Fruit fly (Drosophila melanogaster) whole organism, embryonic: ENCODE measurements around the gene wda.

ENCODE experiments used
- Blimp-1 ChIP-seq: fragments of 200-800 bp; sonication (Bioruptor generic); optimal IDR thresholded peaks from 3 replicates; lab custom pipeline; 2018; ENCODE audit warnings: missing biosample characterization, missing genetic modification characterization, mild to moderate bottlenecking, moderate library complexity, missing genetic modification reagents
- CG10654 ChIP-seq: fragments of 200-800 bp; sonication (Bioruptor generic); optimal IDR thresholded peaks from 2 replicates; lab custom pipeline; 2016; ENCODE audit warnings: missing biosample characterization, missing genetic modification characterization
- CG12744 ChIP-seq: fragments of 200-800 bp; sonication (Bioruptor generic); optimal IDR thresholded peaks from 2 replicates; lab custom pipeline; 2016; ENCODE audit warnings: missing biosample characterization, missing genetic modification characterization
- CG18262 ChIP-seq: fragments of 200-800 bp; optimal IDR thresholded peaks from 3 replicates; lab custom pipeline; 2019; ENCODE audit warnings: missing biosample characterization, mild to moderate bottlenecking, missing genetic modification characterization, moderate library complexity
- CG2678 ChIP-seq: fragments of 200-800 bp; sonication (Bioruptor generic); optimal IDR thresholded peaks from 3 replicates; lab custom pipeline; 2019; ENCODE audit warnings: missing biosample characterization, mild to moderate bottlenecking, missing genetic modification characterization, moderate library complexity
- Gsc ChIP-seq: fragments of 200-800 bp; sonication (Bioruptor generic); IDR thresholded peaks from 2 replicates; pipeline ENCODE4 v1.3.6; 2022; ENCODE audit warnings: missing biosample characterization, missing genetic modification characterization
- Myb ChIP-seq: fragments of 200-800 bp; sonication (Bioruptor generic); optimal IDR thresholded peaks from 2 replicates; lab custom pipeline; 2016; ENCODE audit warnings: missing biosample characterization, missing genetic modification characterization
- mirr ChIP-seq: fragments of 200-800 bp; sonication (Bioruptor generic); optimal IDR thresholded peaks from 3 replicates; lab custom pipeline; 2018; ENCODE audit warnings: missing biosample characterization, mild to moderate bottlenecking, missing genetic modification characterization
- nerfin-2 ChIP-seq: fragments of 200-800 bp; sonication (Bioruptor generic); IDR thresholded peaks from 2 replicates; pipeline ENCODE4 v1.3.6; 2022; ENCODE audit warnings: missing biosample characterization, missing genetic modification characterization; ENCODE audit not compliant: partially characterized antibody
- pzg ChIP-seq: fragments of 200-800 bp; sonication (Bioruptor generic); optimal IDR thresholded peaks from 3 replicates; lab custom pipeline; 2018; ENCODE audit warnings: missing biosample characterization, mild to moderate bottlenecking, missing genetic modification characterization, moderate library complexity
- tgo ChIP-seq: fragments of 200-800 bp; sonication (Bioruptor generic); IDR thresholded peaks from 3 replicates; pipeline ENCODE4 v1.3.6; 2022; ENCODE audit warnings: missing biosample characterization, missing genetic modification characterization
- unc-4 ChIP-seq: fragments of 200-800 bp; sonication (Bioruptor generic); IDR thresholded peaks from 2 replicates; pipeline ENCODE4 v1.3.6; 2022; ENCODE audit warnings: missing biosample characterization, missing genetic modification characterization; ENCODE audit not compliant: partially characterized antibody

DNA sequence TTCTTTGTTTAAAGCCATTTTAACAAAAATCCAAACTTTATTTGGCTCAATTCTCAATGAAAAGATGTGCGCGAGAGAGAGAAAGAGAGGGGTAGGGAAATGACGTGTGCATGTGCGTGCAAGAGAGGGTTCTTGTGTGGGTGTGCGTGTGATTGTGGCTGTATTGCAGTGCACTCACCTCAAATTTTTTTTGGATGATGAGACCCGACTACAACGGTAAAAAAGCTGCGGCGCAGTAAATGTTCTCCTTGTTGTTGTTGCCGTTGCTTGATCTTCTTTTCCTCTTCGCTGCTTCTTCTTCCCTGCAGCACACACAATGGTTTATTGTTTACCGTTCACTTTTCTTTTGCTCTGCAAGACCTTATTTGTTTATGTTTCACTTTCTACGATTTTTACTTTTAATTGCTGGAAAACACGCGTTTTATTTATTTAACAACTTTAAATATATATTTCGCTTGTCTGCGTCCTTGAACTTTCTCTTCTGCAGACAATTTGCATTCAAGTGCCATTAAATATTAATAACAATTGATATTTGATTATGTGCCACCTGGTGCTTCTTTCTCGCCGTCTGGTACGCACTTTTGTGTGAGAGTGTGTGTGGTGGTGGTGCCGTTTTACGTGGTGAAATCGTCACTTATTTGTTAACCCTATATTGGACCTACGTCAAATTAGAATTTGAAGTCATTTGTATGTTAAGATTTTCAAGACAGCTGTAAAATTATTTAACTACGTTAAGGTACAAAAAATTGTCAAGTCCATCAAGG lies 37.5 kb downstream of the wda start:
- TF ChIP-seq CG2678 (tag; lab: Kevin White, UChicago) (peak; percentile 32), CG10654 (no peak), nerfin-2 (no peak), Myb (GFP tag; lab: Kevin White, UChicago) (no peak), mirr (no peak), CG12744 (GFP tag; lab: Kevin White, UChicago) (no peak), unc-4 (no peak), pzg (GFP tag; lab: Kevin White, UChicago) (no peak), Blimp-1 (GFP tag; lab: Kevin White, UChicago) (peak; percentile 93), tgo (GFP tag; lab: Robert Waterston, UW) (no peak), CG18262 (no peak), Gsc (GFP tag; lab: Robert Waterston, UW) (no peak)
